Fruit fly (Drosophila melanogaster) whole organism, embryonic: ENCODE measurements around the gene Tyler.

Experiments used
- Awh ChIP-seq: fragments of 200-800 bp; sonication (Bioruptor generic); IDR thresholded peaks from 2 replicates; pipeline ENCODE4, ENCODE4 v1.3.6; 2022; ENCODE audit warnings: missing biosample characterization, missing genetic modification characterization
- CG10462 ChIP-seq: fragments of 200-800 bp; sonication (Bioruptor generic); optimal IDR thresholded peaks from 2 replicates; lab custom pipeline; 2016; ENCODE audit warnings: missing biosample characterization, missing genetic modification characterization
- CG11456 ChIP-seq: fragments of 200-800 bp; sonication (Bioruptor generic); IDR thresholded peaks from 3 replicates; pipeline ENCODE4 v1.3.6; 2022; ENCODE audit warnings: missing biosample characterization, missing genetic modification characterization
- CG11560 ChIP-seq: fragments of 200-800 bp; sonication (Bioruptor generic); IDR thresholded peaks from 3 replicates; pipeline ENCODE4 v1.3.6; 2022; ENCODE audit warnings: missing biosample characterization, missing genetic modification characterization
- CG12071 ChIP-seq: fragments of 200-800 bp; sonication (Bioruptor generic); optimal IDR thresholded peaks from 3 replicates; lab custom pipeline; 2018; ENCODE audit warnings: missing biosample characterization, mild to moderate bottlenecking, missing genetic modification characterization
- CG12299 ChIP-seq: fragments of 200-800 bp; sonication (Bioruptor generic); optimal IDR thresholded peaks from 2 replicates; lab custom pipeline; 2018; ENCODE audit warnings: missing biosample characterization, mild to moderate bottlenecking, missing genetic modification characterization
- CG13424 ChIP-seq: fragments of 200-800 bp; sonication (Bioruptor generic); optimal IDR thresholded peaks from 2 replicates; lab custom pipeline; 2019; ENCODE audit warnings: missing biosample characterization, mild to moderate bottlenecking, missing genetic modification characterization, moderate library complexity
- CG14441 ChIP-seq: fragments of 200-800 bp; sonication (Bioruptor generic); IDR thresholded peaks from 2 replicates; pipeline ENCODE4 v1.3.6; 2022; ENCODE audit warnings: missing biosample characterization, missing genetic modification characterization
- CG14710 ChIP-seq: fragments of 200-800 bp; sonication (Bioruptor generic); optimal IDR thresholded peaks from 3 replicates; lab custom pipeline; 2019; ENCODE audit warnings: missing biosample characterization, mild to moderate bottlenecking, missing genetic modification characterization, moderate library complexity
- CG17361 ChIP-seq: fragments of 200-800 bp; sonication (Bioruptor generic); IDR thresholded peaks from 3 replicates; pipeline ENCODE4 v1.3.6; 2022; ENCODE audit warnings: missing biosample characterization, missing genetic modification characterization
- CG18476 ChIP-seq: fragments of 200-800 bp; sonication (Bioruptor generic); optimal IDR thresholded peaks from 2 replicates; lab custom pipeline; 2016; ENCODE audit warnings: missing biosample characterization, mild to moderate bottlenecking, missing genetic modification characterization
- CG18619 ChIP-seq: fragments of 200-800 bp; sonication (Bioruptor generic); optimal IDR thresholded peaks from 3 replicates; lab custom pipeline; 2017; ENCODE audit warnings: missing biosample characterization, mild to moderate bottlenecking, missing genetic modification characterization
- CG2116 ChIP-seq: fragments of 200-800 bp; sonication (Bioruptor generic); optimal IDR thresholded peaks from 3 replicates; lab custom pipeline; 2018; ENCODE audit warnings: missing biosample characterization, mild to moderate bottlenecking, missing genetic modification characterization
- CG2120 ChIP-seq: fragments of 200-800 bp; sonication (Bioruptor generic); optimal IDR thresholded peaks from 3 replicates; lab custom pipeline; 2016; ENCODE audit warnings: missing biosample characterization, missing genetic modification characterization
- CG2202 ChIP-seq: fragments of 200-800 bp; sonication (Bioruptor generic); optimal IDR thresholded peaks from 2 replicates; lab custom pipeline; 2018; ENCODE audit warnings: missing biosample characterization, mild to moderate bottlenecking, missing genetic modification characterization
- CG2889 ChIP-seq: fragments of 200-800 bp; sonication (Bioruptor generic); IDR thresholded peaks from 3 replicates; pipeline ENCODE4 v1.3.6; 2022; ENCODE audit warnings: missing biosample characterization, missing genetic modification characterization
- CG30020 ChIP-seq: fragments of 200-800 bp; optimal IDR thresholded peaks from 2 replicates; lab custom pipeline; 2019; ENCODE audit warnings: missing biosample characterization, mild to moderate bottlenecking, missing genetic modification characterization, moderate library complexity
- CG30403 ChIP-seq: fragments of 200-800 bp; sonication (Bioruptor generic); optimal IDR thresholded peaks from 3 replicates; lab custom pipeline; 2016; ENCODE audit warnings: missing biosample characterization, missing genetic modification characterization
- CG42726 ChIP-seq: fragments of 200-800 bp; sonication (Bioruptor generic); IDR thresholded peaks from 2 replicates; pipeline ENCODE4 v1.3.6; 2022; ENCODE audit warnings: missing biosample characterization, missing genetic modification characterization; ENCODE audit not compliant: partially characterized antibody
- CG6175 ChIP-seq: fragments of 200-800 bp; sonication (Bioruptor generic); IDR thresholded peaks from 3 replicates; pipeline ENCODE4 v1.3.6; 2022; ENCODE audit warnings: missing biosample characterization, missing genetic modification characterization
- CG6272 ChIP-seq: fragments of 200-800 bp; sonication (Bioruptor generic); IDR thresholded peaks from 2 replicates; pipeline ENCODE4 v1.3.6; 2022; ENCODE audit warnings: missing biosample characterization, missing genetic modification characterization
- CG6765 ChIP-seq: fragments of 200-800 bp; sonication (Bioruptor generic); optimal IDR thresholded peaks from 3 replicates; lab custom pipeline; 2017; ENCODE audit warnings: missing biosample characterization, mild to moderate bottlenecking, missing genetic modification characterization
- CG7987 ChIP-seq: fragments of 200-800 bp; sonication (Bioruptor generic); optimal IDR thresholded peaks from 2 replicates; lab custom pipeline; 2018; ENCODE audit warnings: missing biosample characterization, mild to moderate bottlenecking, missing genetic modification characterization, moderate library complexity
- CHES-1-like ChIP-seq: fragments of 200-800 bp; sonication (Bioruptor generic); optimal IDR thresholded peaks from 2 replicates; lab custom pipeline; 2016; ENCODE audit warnings: missing biosample characterization, missing genetic modification characterization
- D19B ChIP-seq: fragments of 200-800 bp; sonication (Bioruptor generic); optimal IDR thresholded peaks from 2 replicates; lab custom pipeline; 2017; ENCODE audit warnings: missing biosample characterization, mild to moderate bottlenecking, missing genetic modification characterization
- Dfd ChIP-seq, 2 experiments: fragments of >200 bp; optimal IDR thresholded peaks; 2 replicates each; lab custom pipeline; 2017; ENCODE audit warnings: missing biosample characterization in 2 of 2, missing genetic modification characterization in 2 of 2
- E2f2 ChIP-seq: fragments of 200-800 bp; sonication (Bioruptor generic); IDR thresholded peaks from 2 replicates; pipeline ENCODE4 v1.3.6; 2022; ENCODE audit warnings: missing biosample characterization, missing genetic modification characterization
- HHEX ChIP-seq: fragments of 200-800 bp; sonication (Bioruptor generic); optimal IDR thresholded peaks from 3 replicates; lab custom pipeline; 2017; ENCODE audit warnings: missing biosample characterization, mild to moderate bottlenecking, missing genetic modification characterization, missing genetic modification reagents
- HLH3B ChIP-seq: fragments of 200-800 bp; sonication (Bioruptor generic); IDR thresholded peaks from 2 replicates; pipeline ENCODE4 v1.3.6; 2022; ENCODE audit warnings: missing biosample characterization, missing genetic modification characterization
- HmgZ ChIP-seq: fragments of 200-800 bp; sonication (Bioruptor generic); optimal IDR thresholded peaks from 2 replicates; lab custom pipeline; 2018; ENCODE audit warnings: missing biosample characterization, mild to moderate bottlenecking, missing genetic modification characterization
- Hr51 ChIP-seq, 2 experiments: fragments of 200-800 bp; sonication (Bioruptor generic); optimal IDR thresholded peaks; 2 replicates in 1 of 2; 3 replicates in 1 of 2; lab custom pipeline; 2016 to 2018; ENCODE audit warnings: missing biosample characterization in 2 of 2, missing genetic modification characterization in 2 of 2, mild to moderate bottlenecking in 1 of 2, moderate library complexity in 1 of 2
- Oaz ChIP-seq: fragments of 200-800 bp; sonication (Bioruptor generic); IDR thresholded peaks from 2 replicates; pipeline ENCODE4 v1.3.6; 2022; ENCODE audit warnings: missing biosample characterization, missing genetic modification characterization
- Oli ChIP-seq: fragments of 200-800 bp; sonication (Bioruptor generic); optimal IDR thresholded peaks from 2 replicates; lab custom pipeline; 2018; ENCODE audit warnings: missing biosample characterization, mild to moderate bottlenecking, missing genetic modification characterization, moderate library complexity
- Taf1 ChIP-seq: fragments of 200-800 bp; sonication (Bioruptor generic); IDR thresholded peaks from 2 replicates; pipeline ENCODE4 v1.3.6; 2022; ENCODE audit warnings: missing biosample characterization, missing genetic modification characterization
- ap ChIP-seq: fragments of 200-800 bp; sonication (Bioruptor generic); IDR thresholded peaks from 2 replicates; pipeline ENCODE4 v1.3.6; 2022; ENCODE audit warnings: missing biosample characterization, missing genetic modification characterization
- ara ChIP-seq: fragments of 200-800 bp; sonication (Bioruptor generic); IDR thresholded peaks from 2 replicates; pipeline ENCODE4 v1.3.6; 2022; ENCODE audit warnings: missing biosample characterization, missing genetic modification characterization
- ash1 ChIP-seq: fragments of 200-800 bp; sonication (Bioruptor generic); optimal IDR thresholded peaks from 2 replicates; lab custom pipeline; 2018; ENCODE audit warnings: missing biosample characterization, mild to moderate bottlenecking, missing genetic modification characterization
- crol ChIP-seq: fragments of 200-800 bp; sonication (Bioruptor generic); IDR thresholded peaks from 2 replicates; pipeline ENCODE4 v1.3.6; 2022; ENCODE audit warnings: missing biosample characterization, missing genetic modification characterization
- disco-r ChIP-seq: fragments of 200-800 bp; sonication (Bioruptor generic); optimal IDR thresholded peaks from 2 replicates; lab custom pipeline; 2016; ENCODE audit warnings: missing biosample characterization, missing genetic modification characterization
- esg ChIP-seq: fragments of 200-800 bp; sonication (Bioruptor generic); conservative IDR thresholded peaks from 2 replicates; pipeline ENCODE4 v1.3.6; 2022; ENCODE audit warnings: missing biosample characterization, missing genetic modification characterization
- h ChIP-seq: fragments of >200 bp; optimal IDR thresholded peaks from 2 replicates; lab custom pipeline; 2017
- klu ChIP-seq: fragments of 200-800 bp; sonication (Bioruptor generic); IDR thresholded peaks from 2 replicates; pipeline ENCODE4 v1.3.6; 2022; ENCODE audit warnings: missing biosample characterization, missing genetic modification characterization
- org-1 ChIP-seq: fragments of 200-800 bp; sonication (Bioruptor generic); optimal IDR thresholded peaks from 2 replicates; lab custom pipeline; 2017; ENCODE audit warnings: missing biosample characterization, missing genetic modification characterization
- pum ChIP-seq: fragments of 200-800 bp; sonication (Bioruptor generic); optimal IDR thresholded peaks from 2 replicates; lab custom pipeline; 2016; ENCODE audit warnings: missing biosample characterization, missing genetic modification characterization
- sens ChIP-seq: fragments of 200-800 bp; sonication (Bioruptor generic); peaks from one replicate; lab custom pipeline; 2016; ENCODE audit warnings: missing biosample characterization, missing genetic modification characterization
- trh ChIP-seq: fragments of 200-800 bp; sonication (Bioruptor generic); optimal IDR thresholded peaks from 2 replicates; lab custom pipeline; 2016; ENCODE audit warnings: missing biosample characterization, missing genetic modification characterization
- ttk ChIP-seq: fragments of 200-800 bp; sonication (Bioruptor generic); IDR thresholded peaks from 2 replicates; pipeline ENCODE4 v2.1.2; 2022; ENCODE audit warnings: missing biosample characterization, missing genetic modification characterization
- vnd ChIP-seq: fragments of 200-800 bp; sonication (Bioruptor generic); IDR thresholded peaks from 3 replicates; pipeline ENCODE4 v1.3.6; 2022; ENCODE audit warnings: missing biosample characterization, missing genetic modification characterization; ENCODE audit not compliant: partially characterized antibody

Tyler gene

DNA sequence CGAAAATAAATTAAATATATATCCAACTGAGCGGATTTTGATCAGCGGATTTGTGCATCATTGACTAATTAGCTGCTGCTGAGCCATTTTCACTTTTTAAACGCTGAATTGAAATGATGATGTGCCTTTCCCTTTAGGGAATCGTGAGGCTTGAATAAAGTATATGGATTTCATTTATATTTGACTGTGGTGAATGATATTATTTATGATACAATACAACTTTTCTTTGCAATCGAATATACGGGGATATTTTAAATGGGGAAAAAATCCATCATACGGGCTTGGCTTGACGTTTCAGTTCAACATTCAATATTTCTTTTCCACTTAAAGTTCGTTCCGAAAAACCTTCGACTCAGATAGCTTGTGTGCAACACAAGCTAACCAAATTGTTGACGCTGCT, at the start of gene Tyler, which contains the start of gene Shawn:
Tyler (plus strand) TSS at position 301 of the 400 bp plus-strand sequence.
Shawn (plus strand) TSS at position 301 of the 400 bp plus-strand sequence.
- TF ChIP-seq E2f2 (GFP tag; lab: Robert Waterston, UW) (no peak), ara (GFP tag; lab: Robert Waterston, UW) (0 out of 2 replicates have a peak, but pooled peaks have one; percentile 17), sens (GFP tag; lab: Kevin White, UChicago) (peak; percentile 56), CG6175 (GFP tag; lab: Robert Waterston, UW) (no peak), CG17361 (GFP tag; lab: Robert Waterston, UW) (no peak)

DNA sequence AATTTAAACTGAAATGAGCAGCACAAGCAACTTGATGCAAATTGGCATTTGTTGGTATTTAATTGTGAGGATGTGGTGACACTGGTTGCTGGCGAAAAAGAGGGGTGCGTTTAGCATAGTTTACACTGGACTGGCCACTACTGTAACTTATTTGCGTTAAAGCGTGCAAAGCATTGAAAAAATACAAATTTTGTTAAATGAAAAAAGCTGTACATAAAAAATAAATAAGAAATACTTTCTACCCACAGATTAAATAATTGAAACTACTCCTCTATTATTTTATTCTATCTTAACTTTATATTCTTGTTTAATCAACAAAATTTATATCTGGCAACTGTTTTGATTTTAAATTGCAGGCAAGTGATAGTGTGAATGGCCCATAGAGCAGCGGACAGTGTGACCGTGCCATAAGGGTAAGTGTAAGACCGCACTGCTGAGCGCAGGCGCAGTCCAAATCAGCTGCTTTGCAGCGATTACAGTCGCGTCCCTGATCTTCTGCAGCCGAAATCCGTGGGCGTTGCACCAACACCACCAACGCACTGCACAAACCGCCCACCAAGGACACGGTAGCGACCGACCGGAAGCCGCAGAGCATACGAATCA, 45.5 kb upstream of the Tyler start, which contains the start of the genes Grip84 and car:
Grip84 (minus strand) TSS at position 51 of the 603 bp plus-strand sequence.
car (plus strand) TSS at position 306 of the 603 bp plus-strand sequence.
- TF ChIP-seq HLH3B (GFP tag; lab: Robert Waterston, UW) (peak; percentile 55; the same call in 1 of the 2 replicates), HmgZ (tag; lab: Kevin White, UChicago) (peak; percentile 36), Awh (GFP tag; lab: Robert Waterston, UW) (no peak), CG6272 (peak; percentile 74), CG2202 (tag; lab: Kevin White, UChicago) (peak; percentile 8), CG12071 (no peak), ttk (peak; percentile 41; the same call in 1 of the 2 replicates), CG2120 (GFP tag; lab: Kevin White, UChicago) (peak; percentile 80), CG30020 (peak; percentile 94), CG42726 (no peak), CG14441 (GFP tag; lab: Robert Waterston, UW) (peak; percentile 67), CG2889 (GFP tag; lab: Robert Waterston, UW) (0 out of 3 replicates have a peak, but pooled peaks have one; percentile 36), CG10462 (peak; percentile 3), CG11560 (0 out of 3 replicates have a peak, but pooled peaks have one; percentile 51), org-1 (peak; percentile 7), CHES-1-like (GFP tag; lab: Kevin White, UChicago) (no peak), vnd (GFP tag; lab: Robert Waterston, UW) (no peak), CG18619 (GFP tag; lab: Kevin White, UChicago) (peak; percentile 65), crol (no peak), CG13424 (peak; percentile 79), Hr51 (GFP tag; optimal IDR thresholded peaks at IDR 0.05; lab: Kevin White, UChicago) (peak in 1 of 2 experiments; percentile 25), Dfd (GFP tag; optimal IDR thresholded peaks at IDR 0.05; lab: Kevin White, UChicago) (peak in 1 of 2 experiments; percentile 24), pum (peak; percentile 72), trh (GFP tag; lab: Kevin White, UChicago) (peak; percentile 31), Taf1 (GFP tag; lab: Robert Waterston, UW) (peak; percentile 44; the same call in 1 of the 2 replicates), CG2116 (GFP tag; lab: Kevin White, UChicago) (peak; percentile 52), h (lab: Kevin White, UChicago) (no peak), D19B (GFP tag; lab: Kevin White, UChicago) (peak; percentile 57), klu (GFP tag; lab: Robert Waterston, UW) (peak; percentile 66; the same call in 1 of the 2 replicates), ash1 (GFP tag; lab: Kevin White, UChicago) (no peak), CG30403 (GFP tag; lab: Kevin White, UChicago) (peak; percentile 83), Oaz (GFP tag; lab: Robert Waterston, UW) (peak; percentile 49; the same call in 1 of the 2 replicates), CG18476 (peak; percentile 55), CG11456 (GFP tag; lab: Robert Waterston, UW) (0 out of 3 replicates have a peak, but pooled peaks have one; percentile 8), CG12299 (tag; lab: Kevin White, UChicago) (peak; percentile 46), HHEX (GFP tag; lab: Kevin White, UChicago) (peak; percentile 42), esg (GFP tag; lab: Robert Waterston, UW) (peak; percentile 67), Oli (peak; percentile 61), CG14710 (tag; lab: Kevin White, UChicago) (peak; percentile 99), CG7987 (GFP tag; lab: Kevin White, UChicago) (no peak), disco-r (no peak), CG6765 (GFP tag; lab: Kevin White, UChicago) (no peak), ap (GFP tag; lab: Robert Waterston, UW) (peak; percentile 14; the same call in 1 of the 2 replicates)
